Worm (Caenorhabditis elegans) whole organism, L4/young adult: ENCODE results near the gene tofu-1.

ENCODE experiments used
- W03F9.2 ChIP-seq: fragments of 150-350 bp; optimal IDR thresholded peaks from 2 replicates; lab custom pipeline; 2014; ENCODE audit warnings: missing biosample characterization, missing genetic modification characterization
- dao-5 ChIP-seq: sonication (generic microtip); optimal IDR thresholded peaks from 2 replicates; lab custom pipeline; 2016; ENCODE audit warnings: missing genotype, missing genetic modification characterization, moderate library complexity, missing compliant biosample characterization
- him-1 ChIP-seq: sonication (generic microtip); optimal IDR thresholded peaks from 2 replicates; lab custom pipeline; 2016; ENCODE audit warnings: missing genotype, missing genetic modification reagents, missing genetic modification characterization, missing compliant biosample characterization

The tofu-1 gene

ce11 chrV:9965891-9966290 lies 15.1 kb upstream of the tofu-1 start:
- TF ChIP-seq W03F9.2 (tag; lab: Kevin White, UChicago) (no peak), dao-5 (tag; lab: Kevin White, UChicago) (no peak), him-1 (peak; percentile 24)

DNA sequence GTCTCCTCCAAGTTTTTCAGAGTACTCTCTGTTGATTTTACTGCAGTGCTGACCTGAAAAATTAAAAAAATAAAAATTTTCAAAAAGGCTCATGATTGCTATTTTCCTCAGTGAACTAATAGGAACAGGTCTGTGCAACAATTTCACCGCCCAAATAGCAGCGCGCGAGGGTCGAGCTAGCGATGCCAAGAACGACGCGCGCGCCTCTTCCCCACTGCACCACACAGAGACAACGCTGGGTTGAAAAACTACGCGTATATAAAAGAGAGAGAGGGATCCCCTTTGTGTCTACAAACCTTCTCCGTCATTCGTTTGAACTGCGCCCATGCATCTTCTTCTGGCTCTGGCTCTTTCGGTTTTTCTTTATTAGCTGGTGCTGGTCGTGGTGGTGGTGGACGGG lies 10.8 kb upstream of the tofu-1 start:
- peak; percentile 70 for TF ChIP-seq dao-5 (tag; lab: Kevin White, UChicago)
- peak; percentile 94 for TF ChIP-seq him-1
- TF ChIP-seq W03F9.2 (tag; lab: Kevin White, UChicago), result no peak

ce11 chrV:9974264-9974663 lies 6.7 kb upstream of the tofu-1 start:
- TF ChIP-seq him-1, result peak; percentile 54
- no peak for TF ChIP-seq W03F9.2 (tag; lab: Kevin White, UChicago)

DNA sequence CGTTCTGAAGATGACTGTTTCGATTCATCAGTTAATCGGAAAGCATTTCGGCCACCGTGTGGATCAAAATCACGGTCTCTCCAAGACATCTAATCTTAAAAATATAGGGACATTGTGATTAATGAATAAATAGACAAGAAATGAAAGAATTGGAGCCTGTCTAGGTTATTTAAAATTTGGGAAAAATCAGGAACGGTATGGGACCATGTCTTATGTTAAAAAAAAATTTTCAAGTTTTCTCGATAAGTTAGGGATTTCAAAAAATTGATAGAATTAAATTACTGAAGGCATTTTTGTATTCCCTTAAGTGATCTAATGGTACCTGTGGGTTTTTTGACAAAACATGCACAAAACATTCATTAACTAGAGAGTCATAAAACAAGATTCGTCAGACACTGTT lies 4.8 kb upstream of the tofu-1 start, which contains the start of gene unc-41:
unc-41 (minus strand) TSS at position 101 of the 400 bp plus-strand sequence.
- TF ChIP-seq W03F9.2 (tag; lab: Kevin White, UChicago), result no peak
- no peak for TF ChIP-seq dao-5 (tag; lab: Kevin White, UChicago)
- no peak for TF ChIP-seq him-1

DNA sequence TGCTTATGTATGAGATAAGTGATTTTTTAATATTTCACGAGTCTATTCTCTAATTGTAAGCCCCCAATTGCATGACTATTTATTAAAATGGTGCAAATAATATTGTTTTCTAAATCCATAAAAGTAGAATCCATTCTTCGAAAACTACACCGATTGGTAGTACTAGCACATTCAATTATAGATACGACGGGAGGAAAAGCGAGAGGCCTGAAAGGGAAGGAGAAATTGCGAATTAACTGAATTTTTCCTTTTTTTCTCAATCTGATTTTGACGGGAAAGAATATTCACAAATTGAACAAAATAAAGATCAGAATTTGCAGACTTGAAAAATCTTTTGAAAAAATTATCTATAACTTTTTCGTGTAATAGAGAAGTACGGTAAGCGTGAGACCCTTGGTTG lies 3.7 kb upstream of the tofu-1 start:
- TF ChIP-seq dao-5 (tag; lab: Kevin White, UChicago) (no peak), him-1 (no peak), W03F9.2 (tag; lab: Kevin White, UChicago) (no peak)

DNA sequence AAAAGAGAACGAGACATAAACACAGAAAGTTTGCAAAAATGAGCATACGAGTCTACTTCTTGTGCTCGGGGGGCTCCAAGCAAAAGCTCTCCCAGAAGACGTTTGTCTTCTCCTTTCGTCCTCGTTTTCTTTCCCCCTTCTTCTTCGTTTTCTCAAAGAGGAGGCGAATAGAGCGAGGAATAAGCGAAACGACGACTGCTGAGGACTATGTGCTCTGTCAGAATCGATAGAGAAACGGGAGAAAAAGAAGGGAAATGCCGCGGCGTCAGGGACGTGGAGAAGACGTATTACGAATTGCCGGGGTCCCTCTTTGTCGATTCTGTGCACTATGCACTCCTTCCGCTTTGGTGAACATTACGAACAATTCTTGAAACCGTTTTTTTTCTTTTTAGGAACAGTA lies 2.5 kb upstream of the tofu-1 start:
- TF ChIP-seq W03F9.2 (tag; lab: Kevin White, UChicago) (no peak), him-1 (peak; percentile 33), dao-5 (tag; lab: Kevin White, UChicago) (no peak)

ce11 chrV:9982568-9982967 lies 1.6 kb downstream of the tofu-1 start, which contains the start of gene C27H6.9:
C27H6.9 (plus strand) TSS chrV:9982868.
- no peak for TF ChIP-seq him-1
- no peak for TF ChIP-seq dao-5 (tag; lab: Kevin White, UChicago)
- no peak for TF ChIP-seq W03F9.2 (tag; lab: Kevin White, UChicago)

- no peak for TF ChIP-seq him-1
- no peak for TF ChIP-seq dao-5 (tag; lab: Kevin White, UChicago)
- TF ChIP-seq W03F9.2 (tag; lab: Kevin White, UChicago), result no peak
Measured at ce11 chrV:9983529-9983928, 2.6 kb downstream of the tofu-1 start.

- TF ChIP-seq W03F9.2 (tag; lab: Kevin White, UChicago) (no peak), dao-5 (tag; lab: Kevin White, UChicago) (no peak), him-1 (no peak)
Measured at ce11 chrV:9984821-9985220, 3.9 kb downstream of the tofu-1 start.

DNA sequence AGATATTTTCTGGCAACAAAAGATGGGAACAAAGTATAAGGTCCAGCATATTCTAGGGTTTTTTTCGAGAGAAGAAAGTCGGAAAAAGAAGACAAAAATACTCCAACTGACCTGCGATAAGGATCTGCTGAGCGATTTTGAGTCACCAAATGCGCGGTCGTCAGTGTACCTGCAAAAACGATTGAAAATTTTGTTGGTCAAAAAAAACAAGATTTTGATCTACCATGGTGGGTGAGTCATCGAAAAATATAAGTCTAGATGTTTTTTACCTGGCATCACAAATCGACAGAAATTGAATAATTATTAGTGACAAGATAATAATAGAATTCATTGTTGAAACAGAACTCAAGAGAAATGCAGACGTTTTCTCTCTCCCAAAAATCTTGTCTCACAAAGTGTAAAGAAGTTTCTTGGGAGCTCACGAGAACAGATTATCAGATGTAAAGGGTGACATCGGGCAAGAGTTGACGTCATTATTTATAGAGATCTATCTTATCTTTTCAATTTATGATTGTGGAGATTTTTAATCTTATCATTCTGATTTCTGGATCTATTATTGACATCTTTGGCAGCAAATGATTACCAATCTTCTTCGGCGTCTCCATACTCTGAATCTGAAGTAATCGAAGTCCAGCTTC lies 4.4 kb downstream of the tofu-1 start:
- no peak for TF ChIP-seq W03F9.2 (tag; lab: Kevin White, UChicago)

ce11 chrV:9986177-9986576 lies 5.2 kb downstream of the tofu-1 start, which contains the start of gene rmd-2:
rmd-2 (minus strand) TSS chrV:9986277.
- TF ChIP-seq W03F9.2 (tag; lab: Kevin White, UChicago), result no peak
- no peak for TF ChIP-seq dao-5 (tag; lab: Kevin White, UChicago)
- no peak for TF ChIP-seq him-1

DNA sequence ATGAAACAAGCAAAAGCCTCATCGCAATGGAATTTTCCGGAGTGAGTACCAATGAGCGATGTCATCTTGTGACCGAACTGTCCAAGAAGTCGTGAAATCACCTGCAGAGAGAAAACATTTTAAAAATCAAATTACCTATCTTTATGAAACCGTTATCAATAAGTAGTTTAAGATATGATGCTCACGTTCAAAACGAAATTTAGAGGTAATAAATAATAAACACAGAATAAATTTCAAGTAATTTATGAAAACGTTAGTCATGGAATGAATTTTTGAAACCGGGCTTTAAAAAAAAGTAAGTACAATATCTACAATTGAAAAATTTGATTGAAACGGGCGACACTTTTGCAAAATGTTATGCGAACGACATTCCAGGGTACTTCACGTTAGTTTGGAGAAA lies 6.7 kb downstream of the tofu-1 start, which contains the start of gene C27H6.8:
C27H6.8 (minus strand) TSS at position 101 of the 400 bp plus-strand sequence.
- no peak for TF ChIP-seq W03F9.2 (tag; lab: Kevin White, UChicago)
- no peak for TF ChIP-seq dao-5 (tag; lab: Kevin White, UChicago)
- TF ChIP-seq him-1, result no peak

ce11 chrV:9991610-9992009 lies 10.7 kb downstream of the tofu-1 start, which contains the start of the genes rde-1 and trpp-6:
rde-1 (minus strand) TSS chrV:9991642.
trpp-6 (plus strand) TSS chrV:9991895.
- no peak for TF ChIP-seq him-1
- no peak for TF ChIP-seq dao-5 (tag; lab: Kevin White, UChicago)
- TF ChIP-seq W03F9.2 (tag; lab: Kevin White, UChicago), result no peak

DNA sequence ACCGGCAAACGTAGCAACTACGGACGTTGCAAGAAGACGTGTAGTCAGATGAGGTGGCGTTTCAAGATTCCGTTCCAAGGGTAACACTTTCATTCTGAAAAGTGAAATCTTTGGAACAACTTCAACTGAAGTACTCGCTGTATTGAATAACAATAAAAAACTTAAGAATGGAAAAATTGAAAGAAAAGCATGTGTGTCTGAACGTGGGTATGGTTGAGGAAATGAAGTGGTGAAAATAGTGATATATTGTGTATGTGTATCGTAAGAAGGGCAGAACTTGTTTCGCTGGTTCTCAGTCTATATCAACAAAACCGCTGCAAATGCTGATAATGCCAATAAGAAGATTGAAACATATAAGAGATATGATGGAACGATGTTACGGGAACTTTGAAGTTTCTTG lies 14.8 kb downstream of the tofu-1 start, which contains the start of gene K08H10.6:
K08H10.6 (minus strand) TSS at position 101 of the 400 bp plus-strand sequence.
- no peak for TF ChIP-seq him-1
- TF ChIP-seq W03F9.2 (tag; lab: Kevin White, UChicago), result no peak
- TF ChIP-seq dao-5 (tag; lab: Kevin White, UChicago), result no peak

DNA sequence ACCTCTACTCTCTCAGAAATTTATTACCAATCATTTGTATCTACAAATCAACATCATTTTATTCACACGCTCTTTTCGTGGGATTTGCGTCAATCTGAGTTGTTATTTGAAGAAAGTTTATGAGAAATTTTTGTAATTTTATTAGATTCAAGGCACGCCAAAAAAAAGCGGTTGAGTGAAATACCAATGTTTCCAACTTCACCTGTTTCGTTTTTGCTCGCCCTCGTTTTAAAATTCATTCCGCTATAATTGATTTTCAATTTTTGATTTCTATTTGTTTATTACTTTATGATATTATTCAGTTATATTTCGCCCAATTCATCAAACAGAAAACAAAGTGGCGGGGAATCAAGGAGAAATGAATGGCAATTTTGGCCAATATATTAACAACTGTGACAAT lies 19.8 kb downstream of the tofu-1 start, which contains the start of gene K08H10.10:
K08H10.10 (plus strand) TSS at position 301 of the 400 bp plus-strand sequence.
- TF ChIP-seq W03F9.2 (tag; lab: Kevin White, UChicago) (no peak), him-1 (no peak), dao-5 (tag; lab: Kevin White, UChicago) (no peak)
